Fruit fly (Drosophila melanogaster) whole organism, wandering third instar larva: ENCODE results near the gene AcCoAS.

Experiments
- Abd-B ChIP-seq: fragments of >200 bp; optimal IDR thresholded peaks from 2 replicates; lab custom pipeline; 2017; ENCODE audit warnings: missing biosample characterization, missing genetic modification characterization
- CG32264 ChIP-seq: fragments of 200-800 bp; sonication (Bioruptor generic); optimal IDR thresholded peaks from 2 replicates; lab custom pipeline; 2016; ENCODE audit warnings: missing biosample characterization, missing genetic modification characterization
- CG9705 ChIP-seq: fragments of 200-800 bp; sonication (Bioruptor generic); optimal IDR thresholded peaks from 2 replicates; lab custom pipeline; 2018; ENCODE audit warnings: missing biosample characterization, mild to moderate bottlenecking, missing genetic modification characterization
- CrebA ChIP-seq: fragments of 200-800 bp; sonication (Bioruptor generic); optimal IDR thresholded peaks from 2 replicates; lab custom pipeline; 2016; ENCODE audit warnings: missing biosample characterization, mild to moderate bottlenecking, missing genetic modification characterization, borderline replicate concordance
- Dfd ChIP-seq: fragments of >200 bp; optimal IDR thresholded peaks from 2 replicates; lab custom pipeline; 2017; ENCODE audit warnings: missing biosample characterization, missing genetic modification characterization
- Dif ChIP-seq: fragments of 200-275, 200-300 bp; sonication (Bioruptor generic); optimal IDR thresholded peaks from 2 replicates; lab custom pipeline; 2018; ENCODE audit warnings: missing biosample characterization, missing genetic modification characterization; ENCODE audit not compliant: partially characterized antibody
- GATAd ChIP-seq: sonication (Bioruptor generic); optimal IDR thresholded peaks from 2 replicates; lab custom pipeline; 2016; ENCODE audit warnings: missing biosample characterization, missing genetic modification characterization
- HLH106 ChIP-seq: fragments of 200-800 bp; optimal IDR thresholded peaks from 3 replicates; lab custom pipeline; 2019; ENCODE audit warnings: missing biosample characterization, mild to moderate bottlenecking, missing genetic modification characterization, moderate library complexity
- Hnf4 ChIP-seq: fragments of 200-800 bp; sonication (Bioruptor generic); optimal IDR thresholded peaks from 2 replicates; lab custom pipeline; 2016; ENCODE audit warnings: missing biosample characterization, mild to moderate bottlenecking, missing genetic modification characterization
- Hr78 ChIP-seq: fragments of >200 bp; optimal IDR thresholded peaks from 2 replicates; lab custom pipeline; 2017; ENCODE audit warnings: missing biosample characterization, missing genetic modification characterization
- Hr83 ChIP-seq: fragments of 200-300 bp; sonication (Bioruptor generic); optimal IDR thresholded peaks from 2 replicates; lab custom pipeline; 2016; ENCODE audit warnings: missing biosample characterization, mild to moderate bottlenecking, missing genetic modification characterization, moderate library complexity; ENCODE audit not compliant: poor library complexity, severe bottlenecking
- Jra ChIP-seq: sonication (Bioruptor generic); optimal IDR thresholded peaks from 2 replicates; lab custom pipeline; 2016; ENCODE audit warnings: missing biosample characterization, missing genetic modification characterization
- Mio ChIP-seq: sonication (Bioruptor generic); optimal IDR thresholded peaks from 2 replicates; lab custom pipeline; 2016; ENCODE audit warnings: missing biosample characterization, missing genetic modification characterization
- Myc ChIP-seq: fragments of >200 bp; optimal IDR thresholded peaks from 2 replicates; lab custom pipeline; 2017
- N ChIP-seq: fragments of >200 bp; optimal IDR thresholded peaks from 2 replicates; lab custom pipeline; 2018; ENCODE audit warnings: missing biosample characterization, missing external identifiers, missing genetic modification characterization
- OdsH ChIP-seq: fragments of 200-800 bp; sonication (Bioruptor generic); optimal IDR thresholded peaks from 2 replicates; lab custom pipeline; 2016; ENCODE audit warnings: missing biosample characterization, mild to moderate bottlenecking, missing genetic modification characterization
- Rel ChIP-seq, 2 experiments: fragments of 200-800 bp; sonication (Bioruptor generic) in 1 of 2; optimal IDR thresholded peaks; 2 replicates in 1 of 2; 3 replicates in 1 of 2; lab custom pipeline; 2016 to 2019; ENCODE audit warnings: mild to moderate bottlenecking in 2 of 2, missing biosample characterization in 2 of 2, missing genetic modification characterization in 2 of 2, moderate library complexity in 1 of 2
- Sp1 ChIP-seq: fragments of 200-800 bp; sonication (Bioruptor generic); optimal IDR thresholded peaks from 3 replicates; lab custom pipeline; 2019; ENCODE audit warnings: missing biosample characterization, mild to moderate bottlenecking, missing genetic modification characterization, moderate library complexity
- Vsx2 ChIP-seq: fragments of 200-300, 225-300 bp; sonication (Bioruptor generic); optimal IDR thresholded peaks from 2 replicates; lab custom pipeline; 2018; ENCODE audit warnings: missing biosample characterization, missing genetic modification characterization; ENCODE audit not compliant: partially characterized antibody
- br ChIP-seq: fragments of 200-800 bp; sonication (Bioruptor generic); optimal IDR thresholded peaks from 2 replicates; lab custom pipeline; 2016; ENCODE audit warnings: missing biosample characterization, missing genetic modification characterization
- brk ChIP-seq: fragments of 200-800 bp; sonication (Bioruptor generic); optimal IDR thresholded peaks from 2 replicates; lab custom pipeline; 2016; ENCODE audit warnings: missing biosample characterization, mild to moderate bottlenecking, missing genetic modification characterization
- dl ChIP-seq, 2 experiments: fragments of 175-275, 200-275 bp in 1 of 2; fragments of 200-275 bp in 1 of 2; sonication (Bioruptor generic); optimal IDR thresholded peaks; lab custom pipeline; 2018; ENCODE audit warnings: mild to moderate bottlenecking in 2 of 2, missing biosample characterization in 2 of 2, missing genetic modification characterization in 2 of 2, moderate library complexity in 2 of 2; ENCODE audit not compliant: partially characterized antibody in 2 of 2, insufficient read depth in 1 of 2
- dmrt93B ChIP-seq: fragments of 200-800 bp; sonication (Bioruptor generic); optimal IDR thresholded peaks from 2 replicates; lab custom pipeline; 2018; ENCODE audit warnings: missing biosample characterization, mild to moderate bottlenecking, missing genetic modification characterization
- dsf ChIP-seq: sonication (Bioruptor generic); optimal IDR thresholded peaks from 2 replicates; lab custom pipeline; 2016; ENCODE audit warnings: missing biosample characterization, missing genetic modification characterization, borderline replicate concordance
- ey ChIP-seq: fragments of 200-800 bp; sonication (Bioruptor generic); optimal IDR thresholded peaks from 2 replicates; lab custom pipeline; 2016; ENCODE audit warnings: missing biosample characterization, missing genetic modification characterization
- foxo ChIP-seq, 2 experiments: fragments of 200-800 bp; sonication (Bioruptor generic); optimal IDR thresholded peaks; 2 replicates in 1 of 2; 3 replicates in 1 of 2; lab custom pipeline; 2016 to 2017; ENCODE audit warnings: missing biosample characterization in 2 of 2, missing genetic modification characterization in 2 of 2
- fru ChIP-seq: fragments of 200-800 bp; sonication (Bioruptor generic); optimal IDR thresholded peaks from 3 replicates; lab custom pipeline; 2016; ENCODE audit warnings: missing biosample characterization, mild to moderate bottlenecking, missing genetic modification characterization
- h ChIP-seq: fragments of 200-800 bp; sonication (Bioruptor generic); optimal IDR thresholded peaks from 3 replicates; lab custom pipeline; 2016; ENCODE audit warnings: missing biosample characterization, mild to moderate bottlenecking, missing genetic modification characterization
- jim ChIP-seq: fragments of 175-275, 200-325 bp; sonication (Bioruptor generic); optimal IDR thresholded peaks from 2 replicates; lab custom pipeline; 2016; ENCODE audit warnings: missing biosample characterization, mild to moderate bottlenecking, missing genetic modification characterization
- lola ChIP-seq: fragments of >200 bp; optimal IDR thresholded peaks from 2 replicates; lab custom pipeline; 2017; ENCODE audit warnings: missing biosample characterization, missing genetic modification characterization
- pan ChIP-seq: fragments of >200 bp; optimal IDR thresholded peaks from 2 replicates; lab custom pipeline; 2017
- psq ChIP-seq: fragments of 200-800 bp; sonication (Bioruptor generic); optimal IDR thresholded peaks from 3 replicates; lab custom pipeline; 2017; ENCODE audit warnings: missing biosample characterization, mild to moderate bottlenecking, missing genetic modification characterization, moderate library complexity
- rgr ChIP-seq: fragments of 200-800 bp; sonication (Bioruptor generic); optimal IDR thresholded peaks from 3 replicates; lab custom pipeline; 2016; ENCODE audit warnings: missing biosample characterization, mild to moderate bottlenecking, missing genetic modification characterization
- sage ChIP-seq: fragments of 200-800 bp; sonication (Bioruptor generic); optimal IDR thresholded peaks from 2 replicates; lab custom pipeline; 2016; ENCODE audit warnings: missing biosample characterization, mild to moderate bottlenecking, missing genetic modification characterization
- sv ChIP-seq: fragments of 200-800 bp; sonication (Bioruptor generic); optimal IDR thresholded peaks from 3 replicates; lab custom pipeline; 2016; ENCODE audit warnings: missing biosample characterization, missing genetic modification characterization
- tai ChIP-seq: sonication (Bioruptor generic); optimal IDR thresholded peaks from 2 replicates; lab custom pipeline; 2016; ENCODE audit warnings: missing biosample characterization, missing genetic modification characterization
- usp ChIP-seq: fragments of >200 bp; optimal IDR thresholded peaks from 2 replicates; lab custom pipeline; 2017; ENCODE audit warnings: missing biosample characterization, missing genetic modification characterization
- woc ChIP-seq: sonication (Bioruptor generic); optimal IDR thresholded peaks from 2 replicates; lab custom pipeline; 2016; ENCODE audit warnings: missing biosample characterization, mild to moderate bottlenecking, missing genetic modification characterization

The AcCoAS gene

dm6 chr3L:21241447-21241983 is 38.5 kb downstream of the AcCoAS start:
- no peak for TF ChIP-seq Hnf4 (GFP tag; lab: Kevin White, UChicago)
- TF ChIP-seq woc (GFP tag; lab: Kevin White, UChicago), result no peak
- TF ChIP-seq dsf (GFP tag; lab: Kevin White, UChicago), result no peak
- no peak for TF ChIP-seq Jra (GFP tag; lab: Kevin White, UChicago)
- no peak for TF ChIP-seq h (GFP tag; lab: Kevin White, UChicago)
- no peak for TF ChIP-seq ey (GFP tag; lab: Kevin White, UChicago)
- TF ChIP-seq Dfd (GFP tag; lab: Kevin White, UChicago), result no peak
- TF ChIP-seq psq (GFP tag; lab: Kevin White, UChicago), result no peak
- no peak for TF ChIP-seq tai (GFP tag; lab: Kevin White, UChicago)
- no peak for TF ChIP-seq brk (GFP tag; lab: Kevin White, UChicago)
- TF ChIP-seq dl (GFP tag; optimal IDR thresholded peaks at IDR 0.05; lab: Kevin White, UChicago; ENCODE audit: insufficient read depth in 1 of 2, partially characterized antibody in 2 of 2), result no peak
- TF ChIP-seq sage (GFP tag; lab: Kevin White, UChicago), result no peak
- TF ChIP-seq br (GFP tag; lab: Kevin White, UChicago), result no peak
- no peak for TF ChIP-seq Vsx2 (GFP tag; lab: Kevin White, UChicago)
- TF ChIP-seq GATAd (GFP tag; lab: Kevin White, UChicago), result no peak
- no peak for TF ChIP-seq HLH106
- TF ChIP-seq Hr83 (GFP tag; lab: Kevin White, UChicago), result no peak
- no peak for TF ChIP-seq Sp1 (GFP tag; lab: Kevin White, UChicago)

dm6 chr3L:21239999-21240509 is 40.0 kb downstream of the AcCoAS start:
- no peak for TF ChIP-seq Hr78
- no peak for TF ChIP-seq lola (GFP tag; lab: Kevin White, UChicago)
- TF ChIP-seq br (GFP tag; lab: Kevin White, UChicago), result peak; percentile 1
- TF ChIP-seq dl (GFP tag; optimal IDR thresholded peaks at IDR 0.05; lab: Kevin White, UChicago; ENCODE audit: insufficient read depth in 1 of 2, partially characterized antibody in 2 of 2), result peak; percentile 58 to 70
- no peak for TF ChIP-seq Abd-B (GFP tag; lab: Kevin White, UChicago)
- no peak for TF ChIP-seq sv
- no peak for TF ChIP-seq dsf (GFP tag; lab: Kevin White, UChicago)
- TF ChIP-seq Sp1 (GFP tag; lab: Kevin White, UChicago), result peak; percentile 49
- TF ChIP-seq psq (GFP tag; lab: Kevin White, UChicago), result peak; percentile 96
- no peak for TF ChIP-seq Mio (GFP tag; lab: Kevin White, UChicago)
- TF ChIP-seq Dif (GFP tag; lab: Kevin White, UChicago), result peak; percentile 45
- no peak for TF ChIP-seq Vsx2 (GFP tag; lab: Kevin White, UChicago)
- peak; percentile 10 for TF ChIP-seq rgr (GFP tag; lab: Kevin White, UChicago)
- no peak for TF ChIP-seq brk (GFP tag; lab: Kevin White, UChicago)
- TF ChIP-seq Hr83 (GFP tag; lab: Kevin White, UChicago), result no peak
- no peak for TF ChIP-seq ey (GFP tag; lab: Kevin White, UChicago)
- TF ChIP-seq fru (GFP tag; lab: Kevin White, UChicago), result no peak
- TF ChIP-seq jim (GFP tag; lab: Kevin White, UChicago), result no peak
- no peak for TF ChIP-seq CG32264
- TF ChIP-seq foxo (GFP tag; optimal IDR thresholded peaks at IDR 0.05; lab: Kevin White, UChicago), result no peak
- TF ChIP-seq Hnf4 (GFP tag; lab: Kevin White, UChicago), result no peak
- TF ChIP-seq HLH106, result no peak
- no peak for TF ChIP-seq Myc (lab: Kevin White, UChicago)
- TF ChIP-seq N (GFP tag; lab: Kevin White, UChicago), result no peak
- TF ChIP-seq OdsH (GFP tag; lab: Kevin White, UChicago), result no peak
- peak; percentile 57 for TF ChIP-seq h (GFP tag; lab: Kevin White, UChicago)
- TF ChIP-seq CG9705 (GFP tag; lab: Kevin White, UChicago), result no peak
- TF ChIP-seq usp, result no peak
- no peak for TF ChIP-seq tai (GFP tag; lab: Kevin White, UChicago)
- TF ChIP-seq woc (GFP tag; lab: Kevin White, UChicago), result no peak
- TF ChIP-seq Jra (GFP tag; lab: Kevin White, UChicago), result no peak
- TF ChIP-seq Dfd (GFP tag; lab: Kevin White, UChicago), result no peak
- no peak for TF ChIP-seq pan (lab: Kevin White, UChicago)
- TF ChIP-seq CrebA (GFP tag; lab: Kevin White, UChicago), result peak; percentile 46
- TF ChIP-seq GATAd (GFP tag; lab: Kevin White, UChicago), result no peak
- no peak for TF ChIP-seq sage (GFP tag; lab: Kevin White, UChicago)
- TF ChIP-seq dmrt93B (GFP tag; lab: Kevin White, UChicago), result no peak
- no peak for TF ChIP-seq Rel (GFP tag; optimal IDR thresholded peaks at IDR 0.05; lab: Kevin White, UChicago)
- TF ChIP-seq Rel (tag; optimal IDR thresholded peaks at IDR 0.05; lab: Kevin White, UChicago), result peak; percentile 47
